Worm (Caenorhabditis elegans): Measurements from ENCODE around the gene idpp-6.

The idpp-6 gene

DNA sequence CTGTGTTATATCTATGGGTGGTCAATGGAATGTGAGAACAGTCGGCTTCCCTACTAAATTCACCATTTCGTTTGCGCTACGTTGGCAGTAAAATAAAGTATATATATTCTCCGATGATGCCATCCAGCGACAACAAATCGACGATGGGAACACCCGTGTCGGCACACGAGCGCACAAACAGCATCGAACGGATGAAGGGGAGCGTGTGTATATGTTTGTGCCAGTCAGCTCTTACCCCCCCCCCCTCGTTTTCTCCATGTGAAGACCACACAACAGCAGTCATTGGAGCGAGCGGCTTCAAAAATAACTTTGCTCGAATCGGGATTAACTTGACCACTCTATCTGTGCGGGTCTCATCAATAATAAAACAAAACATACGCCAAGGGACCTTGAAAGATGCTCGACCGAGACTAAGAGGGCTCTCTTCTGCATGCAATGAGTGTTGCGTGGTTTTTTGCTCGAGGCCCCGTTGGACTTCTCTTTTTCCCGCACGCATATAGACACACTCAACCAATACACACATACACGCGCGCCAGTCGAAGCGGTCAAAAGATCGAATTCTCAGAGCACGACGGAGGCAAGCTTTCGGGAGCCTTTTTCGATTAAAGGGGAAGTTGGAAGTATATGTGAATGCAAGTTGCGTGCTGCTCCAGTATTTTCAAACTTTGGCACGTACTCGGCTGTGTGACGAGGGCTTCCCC is 42.5 kb upstream of the idpp-6 start:
- TF ChIP-seq nhr-23 (tag; optimal IDR thresholded peaks at IDR 0.05), result no peak
- no peak for TF ChIP-seq eor-1 (tag; optimal IDR thresholded peaks at IDR 0.05)
- peak; percentile 42 for TF ChIP-seq lin-39 (tag; optimal IDR thresholded peaks at IDR 0.05)
- no peak for TF ChIP-seq nhr-25 (tag; optimal IDR thresholded peaks at IDR 0.05)
- TF ChIP-seq lin-15B (tag; optimal IDR thresholded peaks at IDR 0.05), result no peak
- TF ChIP-seq ztf-4 (tag; optimal IDR thresholded peaks at IDR 0.05), result no peak
- TF ChIP-seq pqm-1 (tag; optimal IDR thresholded peaks at IDR 0.05), result no peak
- TF ChIP-seq unc-62 (GFP tag; optimal IDR thresholded peaks at IDR 0.05), result peak; percentile 19
- no peak for TF ChIP-seq elt-3 (tag; optimal IDR thresholded peaks at IDR 0.05)
- TF ChIP-seq snpc-4 (tag; optimal IDR thresholded peaks at IDR 0.05), result no peak
- no peak for TF ChIP-seq zag-1 (tag; optimal IDR thresholded peaks at IDR 0.05)
- no peak for TF ChIP-seq egl-5 (tag; optimal IDR thresholded peaks at IDR 0.05)
- TF ChIP-seq aly-2 (tag; optimal IDR thresholded peaks at IDR 0.05), result no peak
- no peak for TF ChIP-seq jun-1 (tag; optimal IDR thresholded peaks at IDR 0.05)
- TF ChIP-seq lsy-12 (tag; optimal IDR thresholded peaks at IDR 0.05), result no peak
- TF ChIP-seq ceh-16 (tag; optimal IDR thresholded peaks at IDR 0.05), result no peak
- TF ChIP-seq egl-27 (tag; optimal IDR thresholded peaks at IDR 0.05), result no peak
- TF ChIP-seq R02D3.7 (tag; optimal IDR thresholded peaks at IDR 0.05), result no peak
- no peak for TF ChIP-seq tbx-2 (tag; optimal IDR thresholded peaks at IDR 0.05)
- peak; percentile 49 for TF ChIP-seq nfya-1 (tag; optimal IDR thresholded peaks at IDR 0.05; ENCODE audit: insufficient read depth)
- no peak for TF ChIP-seq nhr-43 (tag; optimal IDR thresholded peaks at IDR 0.05; ENCODE audit: poor library complexity, severe bottlenecking)
- TF ChIP-seq nhr-76 (tag; optimal IDR thresholded peaks at IDR 0.05), result no peak
- peak; percentile 38 for TF ChIP-seq hmg-11 (tag; optimal IDR thresholded peaks at IDR 0.05)
- no peak for TF ChIP-seq ceh-28 (tag; optimal IDR thresholded peaks at IDR 0.05)
- no peak for TF ChIP-seq ceh-9 (tag; optimal IDR thresholded peaks at IDR 0.05)
- no peak for TF ChIP-seq nhr-11 (tag; optimal IDR thresholded peaks at IDR 0.05)
- TF ChIP-seq nhr-237 (tag; optimal IDR thresholded peaks at IDR 0.05), result no peak
- TF ChIP-seq ZK546.5 (tag; optimal IDR thresholded peaks at IDR 0.05), result no peak
- no peak for TF ChIP-seq fkh-2 (tag; optimal IDR thresholded peaks at IDR 0.05)
- no peak for TF ChIP-seq mml-1 (tag; optimal IDR thresholded peaks at IDR 0.05)
- TF ChIP-seq nhr-67 (tag; optimal IDR thresholded peaks at IDR 0.05), result no peak
- TF ChIP-seq elt-1 (tag; optimal IDR thresholded peaks at IDR 0.05), result no peak
- peak; percentile 0 for TF ChIP-seq pha-4 (tag; optimal IDR thresholded peaks at IDR 0.05)
- no peak for TF ChIP-seq fos-1 (tag; optimal IDR thresholded peaks at IDR 0.05)
- no peak for TF ChIP-seq sea-2 (GFP tag; optimal IDR thresholded peaks at IDR 0.05)
- TF ChIP-seq unc-39 (tag; optimal IDR thresholded peaks at IDR 0.05), result no peak
- TF ChIP-seq daf-12 (tag; optimal IDR thresholded peaks at IDR 0.05), result no peak
- TF ChIP-seq skn-1 (tag; optimal IDR thresholded peaks at IDR 0.05), result no peak
- TF ChIP-seq ceh-82 (tag; optimal IDR thresholded peaks at IDR 0.05), result no peak
- TF ChIP-seq fkh-10 (GFP tag; optimal IDR thresholded peaks at IDR 0.05), result peak; percentile 7
- no peak for TF ChIP-seq nhr-12 (tag; optimal IDR thresholded peaks at IDR 0.05)
- peak; percentile 95 for TF ChIP-seq mdl-1 (tag; optimal IDR thresholded peaks at IDR 0.05)

DNA sequence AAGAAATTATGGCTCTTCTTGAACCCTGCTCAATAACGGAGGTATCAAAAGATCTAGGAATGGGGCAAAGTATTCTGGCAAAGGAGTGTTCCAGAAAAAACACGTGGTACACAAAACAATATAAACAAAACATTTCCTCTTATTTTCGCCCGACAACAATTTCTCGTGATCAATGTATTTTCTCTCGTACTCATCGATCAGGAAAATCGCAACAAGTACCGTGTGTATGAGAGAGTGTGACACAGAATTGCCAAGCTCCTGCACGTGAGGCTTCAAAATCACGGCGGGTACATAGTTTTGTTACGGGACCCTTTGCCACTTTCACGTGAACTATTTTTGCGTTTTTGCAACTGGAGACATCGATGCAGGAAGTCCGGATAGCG is 42.0 kb upstream of the idpp-6 start:
- TF ChIP-seq mml-1 (tag; optimal IDR thresholded peaks at IDR 0.05) (peak; percentile 78), ceh-28 (tag; optimal IDR thresholded peaks at IDR 0.05) (peak; percentile 19), skn-1 (tag; optimal IDR thresholded peaks at IDR 0.05) (no peak), snpc-4 (tag; optimal IDR thresholded peaks at IDR 0.05) (no peak), nhr-11 (tag; optimal IDR thresholded peaks at IDR 0.05) (peak; percentile 76), pha-4 (tag; optimal IDR thresholded peaks at IDR 0.05) (peak; percentile 81), elt-1 (tag; optimal IDR thresholded peaks at IDR 0.05) (no peak), lin-39 (tag; optimal IDR thresholded peaks at IDR 0.05) (no peak), nhr-43 (tag; optimal IDR thresholded peaks at IDR 0.05; ENCODE audit: poor library complexity, severe bottlenecking) (peak; percentile 61), ZK546.5 (tag; optimal IDR thresholded peaks at IDR 0.05) (no peak), nhr-67 (tag; optimal IDR thresholded peaks at IDR 0.05) (no peak), egl-5 (tag; optimal IDR thresholded peaks at IDR 0.05) (peak; percentile 22)

Measured in whole organism, L3 larva.